Worm (Caenorhabditis elegans) whole organism, late embryonic: ENCODE data around the gene C47D12.4.

Experiments
- C08G9.2 ChIP-seq: sonication (generic microtip); optimal IDR thresholded peaks from 2 replicates; lab custom pipeline; 2016; ENCODE audit warnings: mild to moderate bottlenecking, missing genetic modification characterization, moderate library complexity, missing compliant biosample characterization
- C38D4.7 ChIP-seq: fragments of 200-800 bp; sonication (Bioruptor generic); optimal IDR thresholded peaks from 2 replicates; lab custom pipeline; 2018; ENCODE audit warnings: mild to moderate bottlenecking, missing genetic modification characterization, moderate library complexity, missing compliant biosample characterization
- K02D7.2 ChIP-seq: sonication (generic microtip); optimal IDR thresholded peaks from 2 replicates; lab custom pipeline; 2017; ENCODE audit warnings: mild to moderate bottlenecking, missing genetic modification characterization, missing compliant biosample characterization
- K09A11.1 ChIP-seq: sonication (generic microtip); optimal IDR thresholded peaks from 2 replicates; lab custom pipeline; 2017; ENCODE audit warnings: antibody characterized with exemption, mild to moderate bottlenecking, missing genetic modification characterization, missing compliant biosample characterization; ENCODE audit not compliant: insufficient read depth
- T23F11.4 ChIP-seq: fragments of 200-800 bp; sonication (Bioruptor generic); optimal IDR thresholded peaks from 2 replicates; lab custom pipeline; 2018; ENCODE audit warnings: mild to moderate bottlenecking, missing genetic modification characterization, missing compliant biosample characterization
- Y22D7AL.16 ChIP-seq: sonication (generic microtip); optimal IDR thresholded peaks from 2 replicates; lab custom pipeline; 2016; ENCODE audit warnings: missing genetic modification characterization, missing compliant biosample characterization
- ahr-1 ChIP-seq: sonication (generic microtip); optimal IDR thresholded peaks from 2 replicates; lab custom pipeline; 2016; ENCODE audit warnings: missing genetic modification characterization, missing compliant biosample characterization
- ceh-14 ChIP-seq: sonication (generic microtip); optimal IDR thresholded peaks from 2 replicates; lab custom pipeline; 2016; ENCODE audit warnings: missing genotype, missing genetic modification characterization, missing compliant biosample characterization
- ceh-18 ChIP-seq: sonication (generic microtip); optimal IDR thresholded peaks from 2 replicates; lab custom pipeline; 2016; ENCODE audit warnings: missing genetic modification characterization, missing compliant biosample characterization
- ceh-2 ChIP-seq: sonication (generic microtip); optimal IDR thresholded peaks from 2 replicates; lab custom pipeline; 2016; ENCODE audit warnings: missing genotype, missing genetic modification characterization, missing compliant biosample characterization
- ceh-24 ChIP-seq: sonication (generic microtip); optimal IDR thresholded peaks from 2 replicates; lab custom pipeline; 2016; ENCODE audit warnings: mild to moderate bottlenecking, missing genetic modification characterization, missing compliant biosample characterization
- ceh-31 ChIP-seq: sonication (generic microtip); optimal IDR thresholded peaks from 2 replicates; lab custom pipeline; 2016; ENCODE audit warnings: missing genetic modification characterization, missing compliant biosample characterization
- ceh-45 ChIP-seq: fragments of 200-800 bp; sonication (Bioruptor generic); IDR thresholded peaks from 2 replicates; pipeline ENCODE4 v1.3.6; 2022; ENCODE audit warnings: missing genetic modification reagents, missing genetic modification characterization, missing compliant biosample characterization
- ceh-48 ChIP-seq: sonication (generic microtip); optimal IDR thresholded peaks from 2 replicates; lab custom pipeline; 2016; ENCODE audit warnings: missing genetic modification characterization, inconsistent platforms, missing compliant biosample characterization
- ceh-9 ChIP-seq: sonication (generic microtip); optimal IDR thresholded peaks from 2 replicates; lab custom pipeline; 2016; ENCODE audit warnings: mild to moderate bottlenecking, missing genetic modification characterization, inconsistent platforms, missing compliant biosample characterization
- che-1 ChIP-seq: sonication (generic microtip); optimal IDR thresholded peaks from 2 replicates; lab custom pipeline; 2016; ENCODE audit warnings: mild to moderate bottlenecking, missing genetic modification characterization, missing compliant biosample characterization
- dmd-4 ChIP-seq: sonication (generic microtip); optimal IDR thresholded peaks from 2 replicates; lab custom pipeline; 2016; ENCODE audit warnings: borderline replicate concordance, missing genetic modification characterization, missing compliant biosample characterization
- elt-2 ChIP-seq: sonication (generic microtip); optimal IDR thresholded peaks from 2 replicates; lab custom pipeline; 2016; ENCODE audit warnings: missing genetic modification reagents, missing genetic modification characterization, missing compliant biosample characterization
- elt-4 ChIP-seq: sonication (generic microtip); optimal IDR thresholded peaks from 2 replicates; lab custom pipeline; 2016; ENCODE audit warnings: missing genetic modification characterization, missing compliant biosample characterization
- eyg-1 ChIP-seq: sonication (generic microtip); optimal IDR thresholded peaks from 2 replicates; lab custom pipeline; 2016; ENCODE audit warnings: missing genotype, missing genetic modification characterization, missing compliant biosample characterization
- hlh-30 ChIP-seq: sonication (generic microtip); optimal IDR thresholded peaks from 2 replicates; lab custom pipeline; 2017; ENCODE audit warnings: antibody characterized with exemption, missing genetic modification characterization, missing compliant biosample characterization; ENCODE audit not compliant: insufficient read depth
- lin-11 ChIP-seq: fragments of 200-800 bp; sonication (Bioruptor generic); optimal IDR thresholded peaks from 2 replicates; lab custom pipeline; 2018; ENCODE audit warnings: mild to moderate bottlenecking, missing genetic modification characterization, missing compliant biosample characterization
- madf-2 ChIP-seq: sonication (generic microtip); optimal IDR thresholded peaks from 2 replicates; lab custom pipeline; 2017; ENCODE audit warnings: missing genetic modification characterization, missing compliant biosample characterization
- mec-3 ChIP-seq: sonication (generic microtip); optimal IDR thresholded peaks from 2 replicates; lab custom pipeline; 2016; ENCODE audit warnings: borderline replicate concordance, missing genetic modification characterization, missing compliant biosample characterization
- nfya-1 ChIP-seq: sonication (generic microtip); optimal IDR thresholded peaks from 2 replicates; lab custom pipeline; 2017; ENCODE audit warnings: missing genetic modification characterization, mild to moderate bottlenecking, missing compliant biosample characterization, antibody characterized with exemption, moderate library complexity
- pha-2 ChIP-seq: sonication (generic microtip); optimal IDR thresholded peaks from 2 replicates; lab custom pipeline; 2017; ENCODE audit warnings: mild to moderate bottlenecking, missing genetic modification characterization, missing compliant biosample characterization
- pha-4 ChIP-seq: fragments of 150-350 bp; optimal IDR thresholded peaks from 2 replicates; lab custom pipeline; 2018; ENCODE audit warnings: missing biosample characterization, missing genetic modification reagents, missing genetic modification characterization
- pros-1 ChIP-seq: fragments of 150-350 bp; optimal IDR thresholded peaks from 2 replicates; lab custom pipeline; 2014; ENCODE audit warnings: missing biosample characterization, missing genetic modification reagents, missing genetic modification characterization
- ref-2 ChIP-seq: sonication (generic microtip); optimal IDR thresholded peaks from 2 replicates; lab custom pipeline; 2016; ENCODE audit warnings: missing genetic modification characterization, missing compliant biosample characterization
- rnt-1 ChIP-seq: sonication (generic microtip); optimal IDR thresholded peaks from 2 replicates; lab custom pipeline; 2016; ENCODE audit warnings: missing genetic modification characterization, missing compliant biosample characterization
- sdc-2 ChIP-seq: sonication (generic microtip); optimal IDR thresholded peaks from 2 replicates; lab custom pipeline; 2016; ENCODE audit warnings: missing genotype, missing genetic modification characterization, missing compliant biosample characterization
- sox-2 ChIP-seq: fragments of 200-800 bp; sonication (Bioruptor generic); IDR thresholded peaks from 2 replicates; pipeline ENCODE4 v1.3.6; 2022; ENCODE audit warnings: missing genetic modification reagents, missing genetic modification characterization, missing compliant biosample characterization
- tbx-2 ChIP-seq: sonication (generic microtip); optimal IDR thresholded peaks from 2 replicates; lab custom pipeline; 2016; ENCODE audit warnings: missing genetic modification characterization, missing compliant biosample characterization
- unc-3 ChIP-seq, 2 experiments: fragments of 200-800 bp in 1 of 2; sonication (Bioruptor generic) in 1 of 2; sonication (generic microtip) in 1 of 2; conservative IDR thresholded peaks in 1 of 2; optimal IDR thresholded peaks in 1 of 2; 2 replicates each; pipeline versions ENCODE4 v1.3.6 to Lab custom; 2016 to 2022; ENCODE audit warnings: missing compliant biosample characterization in 2 of 2, missing genetic modification characterization in 2 of 2, missing genetic modification reagents in 1 of 2
- unc-42 ChIP-seq: sonication (generic microtip); optimal IDR thresholded peaks from 2 replicates; lab custom pipeline; 2016; ENCODE audit warnings: missing genotype, missing genetic modification characterization, missing compliant biosample characterization
- unc-55 ChIP-seq: sonication (generic microtip); optimal IDR thresholded peaks from 2 replicates; lab custom pipeline; 2017; ENCODE audit warnings: missing biosample characterization, missing genetic modification reagents, missing genetic modification characterization
- unc-86 ChIP-seq: sonication (generic microtip); optimal IDR thresholded peaks from 2 replicates; lab custom pipeline; 2016; ENCODE audit warnings: missing genetic modification characterization, missing compliant biosample characterization

Gene C47D12.4

DNA sequence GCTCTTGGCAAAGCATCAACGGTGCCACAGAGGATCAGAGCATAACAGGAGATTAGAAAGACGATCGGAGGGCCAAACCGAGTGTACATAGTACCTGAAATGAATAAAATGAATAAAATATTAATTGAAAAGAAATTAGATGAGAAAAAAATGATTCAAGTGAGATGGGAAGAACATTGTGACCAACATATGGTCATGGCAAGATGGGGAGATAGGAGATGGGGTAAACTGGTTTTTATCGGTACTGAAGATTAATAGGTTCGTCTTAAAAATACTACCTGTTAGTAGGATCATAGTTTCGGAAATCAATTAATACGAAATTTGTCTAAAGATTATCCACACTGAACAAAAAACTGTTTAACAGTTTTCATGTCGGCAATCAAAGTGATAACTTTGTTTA is 24.5 kb upstream of the C47D12.4 start, which contains the start of gene nep-1:
Gene nep-1, minus strand, starts transcription at position 101 of the 400 bp plus-strand sequence.
- TF ChIP-seq unc-86 (no peak), ceh-2 (tag; lab: Kevin White, UChicago) (no peak), lin-11 (no peak), ceh-9 (no peak), ref-2 (tag; lab: Kevin White, UChicago) (no peak), unc-55 (GFP tag; lab: Kevin White, UChicago) (no peak), T23F11.4 (GFP tag; lab: Kevin White, UChicago) (no peak), pha-2 (tag; lab: Kevin White, UChicago) (no peak)

DNA sequence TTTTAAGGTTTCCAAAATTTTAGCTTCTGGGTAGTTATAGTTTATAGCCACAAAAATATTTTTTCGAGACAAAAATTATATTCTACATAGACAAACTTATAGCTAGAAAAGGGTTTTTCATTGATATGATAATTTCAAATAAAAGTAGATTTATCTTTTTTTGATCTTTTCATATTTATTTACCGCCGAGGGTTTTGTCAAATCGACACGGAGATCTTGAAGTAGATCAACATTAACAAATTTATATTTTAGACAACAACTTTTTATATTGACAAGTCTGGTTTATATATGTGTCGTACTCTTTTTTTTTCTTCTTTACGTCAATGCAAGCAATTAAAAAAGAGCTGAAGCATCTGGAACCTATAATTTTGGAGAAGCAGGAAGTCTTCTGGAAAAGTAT is 22.7 kb upstream of the C47D12.4 start:
- TF ChIP-seq ceh-18 (tag; lab: Kevin White, UChicago) (no peak), ceh-24 (no peak), unc-55 (GFP tag; lab: Kevin White, UChicago) (no peak), ahr-1 (no peak), ceh-45 (no peak), hlh-30 (no peak), K09A11.1 (tag; lab: Kevin White, UChicago) (no peak), C38D4.7 (GFP tag; lab: Kevin White, UChicago) (no peak), dmd-4 (tag; lab: Kevin White, UChicago) (no peak), elt-4 (tag; lab: Kevin White, UChicago) (no peak), madf-2 (tag; lab: Kevin White, UChicago) (no peak), Y22D7AL.16 (tag; lab: Kevin White, UChicago) (no peak), elt-2 (tag; lab: Kevin White, UChicago) (no peak), rnt-1 (tag; lab: Kevin White, UChicago) (no peak)
- TF ChIP-seq, all 69 proteins: peak for 0

ce11 chrII:11675877-11676473 is 5.6 kb upstream of the C47D12.4 start, which contains the start of the genes trr-1 and C47D12.2:
Gene trr-1 (minus strand): TSS chrII:11675927.
Gene C47D12.2 (plus strand): TSS chrII:11676306.
- TF ChIP-seq ceh-18 (tag; lab: Kevin White, UChicago) (peak; percentile 43), eyg-1 (tag; lab: Kevin White, UChicago) (no peak), ceh-45 (no peak), nfya-1 (tag; lab: Kevin White, UChicago) (no peak), C38D4.7 (GFP tag; lab: Kevin White, UChicago) (no peak), sox-2 (no peak), unc-42 (peak; percentile 69), C08G9.2 (tag; lab: Kevin White, UChicago) (no peak), pha-4 (tag; lab: Kevin White, UChicago) (no peak), ceh-31 (no peak), sdc-2 (tag; lab: Kevin White, UChicago) (peak; percentile 1), ceh-9 (no peak), hlh-30 (peak; percentile 57), unc-3 (GFP tag; conservative IDR thresholded peaks at IDR 0.05; lab: Robert Waterston, UW) (no peak), unc-3 (tag; optimal IDR thresholded peaks at IDR 0.05; lab: Kevin White, UChicago) (peak; percentile 7), ceh-14 (tag; lab: Kevin White, UChicago) (peak; percentile 34), tbx-2 (tag; lab: Kevin White, UChicago) (peak; percentile 48), madf-2 (tag; lab: Kevin White, UChicago) (peak; percentile 29)

DNA sequence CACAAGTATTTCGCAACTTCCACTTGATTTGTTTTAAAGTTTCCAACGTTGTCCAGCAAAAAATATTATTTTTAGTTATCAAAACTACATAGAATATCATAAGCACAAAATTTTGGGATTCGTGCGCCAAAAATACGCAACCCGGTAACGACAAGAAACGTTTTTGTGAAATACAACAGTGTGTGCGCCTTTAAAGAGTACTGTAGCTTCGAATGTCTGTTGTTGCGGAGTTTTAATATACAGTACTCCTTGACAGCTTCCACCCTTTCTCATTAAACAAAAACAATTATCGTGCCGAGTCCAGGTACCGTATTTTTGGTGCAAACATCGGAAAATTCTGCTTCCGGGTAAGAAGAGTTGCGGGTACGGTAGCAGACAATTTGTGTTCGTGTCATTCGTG is 1.4 kb upstream of the C47D12.4 start:
- TF ChIP-seq che-1 (tag; lab: Kevin White, UChicago) (no peak), unc-55 (GFP tag; lab: Kevin White, UChicago) (no peak), pros-1 (tag; lab: Kevin White, UChicago) (no peak), ceh-48 (tag; lab: Kevin White, UChicago) (no peak), mec-3 (no peak), ceh-45 (no peak), pha-2 (tag; lab: Kevin White, UChicago) (no peak), pha-4 (tag; lab: Kevin White, UChicago) (no peak), K02D7.2 (tag; lab: Kevin White, UChicago) (no peak)
